Worm (Caenorhabditis elegans): Measurements from ENCODE around the gene cht-3.

ce11 chrIV:7023004-7023403, 19.6 kb downstream of the cht-3 start:
- TF ChIP-seq egl-27 (tag; optimal IDR thresholded peaks at IDR 0.05) (peak; percentile 70), Y55F3AM.14 (GFP tag; optimal IDR thresholded peaks at IDR 0.05) (no peak), nhr-25 (tag; optimal IDR thresholded peaks at IDR 0.05) (peak; percentile 55), ama-1 (optimal IDR thresholded peaks at IDR 0.05) (no peak), nhr-77 (tag; optimal IDR thresholded peaks at IDR 0.05) (no peak)
